Fruit fly (Drosophila melanogaster) whole organism, embryonic: Measurements from ENCODE around the gene CG11454.

ENCODE experiments used
- Aef1 ChIP-seq: fragments of 200-800 bp; sonication (Bioruptor generic); IDR thresholded peaks from 3 replicates; pipeline ENCODE4 v1.3.6; 2022; ENCODE audit warnings: missing biosample characterization, missing genetic modification characterization
- Bgb ChIP-seq: fragments of 200-800 bp; sonication (Bioruptor generic); IDR thresholded peaks from 2 replicates; pipeline ENCODE4 v1.3.6; 2022; ENCODE audit warnings: missing biosample characterization, missing genetic modification characterization; ENCODE audit not compliant: partially characterized antibody
- CG10147 ChIP-seq: fragments of 200-800 bp; sonication (Bioruptor generic); optimal IDR thresholded peaks from 2 replicates; lab custom pipeline; 2019; ENCODE audit warnings: missing biosample characterization, mild to moderate bottlenecking, missing genetic modification characterization, moderate library complexity
- CG10321 ChIP-seq: fragments of 200-800 bp; sonication (Bioruptor generic); IDR thresholded peaks from 2 replicates; pipeline ENCODE4 v1.3.6; 2022; ENCODE audit warnings: missing biosample characterization, missing genetic modification characterization
- CG10431 ChIP-seq: fragments of 200-800 bp; sonication (Bioruptor generic); optimal IDR thresholded peaks from 3 replicates; lab custom pipeline; 2018; ENCODE audit warnings: missing biosample characterization, mild to moderate bottlenecking, missing genetic modification characterization
- CG10543 ChIP-seq: fragments of 200-800 bp; sonication (Bioruptor generic); optimal IDR thresholded peaks from 3 replicates; lab custom pipeline; 2017; ENCODE audit warnings: missing biosample characterization, mild to moderate bottlenecking, missing genetic modification characterization, moderate library complexity
- CG12104 ChIP-seq: fragments of 200-800 bp; sonication (Bioruptor generic); optimal IDR thresholded peaks from 3 replicates; lab custom pipeline; 2016; ENCODE audit warnings: missing biosample characterization, missing genetic modification characterization
- CG13296 ChIP-seq: fragments of 200-800 bp; sonication (Bioruptor generic); optimal IDR thresholded peaks from 3 replicates; lab custom pipeline; 2018; ENCODE audit warnings: missing biosample characterization, mild to moderate bottlenecking, missing genetic modification characterization
- CG15514 ChIP-seq: fragments of 200-800 bp; sonication (Bioruptor generic); optimal IDR thresholded peaks from 3 replicates; lab custom pipeline; 2017; ENCODE audit warnings: missing biosample characterization, missing genetic modification characterization, mild to moderate bottlenecking, moderate library complexity, missing genetic modification reagents
- CG15696 ChIP-seq: fragments of 200-800 bp; sonication (Bioruptor generic); optimal IDR thresholded peaks from 2 replicates; lab custom pipeline; 2019; ENCODE audit warnings: missing biosample characterization, mild to moderate bottlenecking, missing genetic modification characterization, moderate library complexity
- CG31224 ChIP-seq: fragments of 200-800 bp; sonication (Bioruptor generic); IDR thresholded peaks from 2 replicates; pipeline ENCODE4 v1.3.6; 2022; ENCODE audit warnings: missing biosample characterization, missing genetic modification characterization
- CG34376 ChIP-seq: fragments of 200-800 bp; sonication (Bioruptor generic); optimal IDR thresholded peaks from 2 replicates; lab custom pipeline; 2018; ENCODE audit warnings: missing biosample characterization, mild to moderate bottlenecking, missing genetic modification characterization
- CG3847 ChIP-seq: fragments of 200-800 bp; sonication (Bioruptor generic); IDR thresholded peaks from 2 replicates; pipeline ENCODE4 v1.3.6; 2022; ENCODE audit warnings: missing biosample characterization, missing genetic modification characterization
- CG7271 ChIP-seq: fragments of 200-800 bp; sonication (Bioruptor generic); optimal IDR thresholded peaks from 2 replicates; lab custom pipeline; 2018; ENCODE audit warnings: missing biosample characterization, mild to moderate bottlenecking, missing genetic modification characterization, moderate library complexity
- CG7963 ChIP-seq: fragments of 200-800 bp; sonication (Bioruptor generic); IDR thresholded peaks from 3 replicates; pipeline ENCODE4 v1.3.6; 2022; ENCODE audit warnings: missing biosample characterization, missing genetic modification characterization; ENCODE audit not compliant: partially characterized antibody
- CTCF ChIP-seq: fragments of 200-800 bp; sonication (Bioruptor generic); optimal IDR thresholded peaks from 2 replicates; lab custom pipeline; 2017; ENCODE audit warnings: missing biosample characterization, mild to moderate bottlenecking, missing genetic modification characterization, moderate library complexity
- Dad ChIP-seq: fragments of 200-800 bp; sonication (Bioruptor generic); optimal IDR thresholded peaks from 3 replicates; lab custom pipeline; 2016; ENCODE audit warnings: missing biosample characterization, missing genetic modification characterization
- H2.0 ChIP-seq: fragments of 200-800 bp; sonication (Bioruptor generic); IDR thresholded peaks from 2 replicates; pipeline ENCODE4 v1.3.6; 2022; ENCODE audit warnings: missing biosample characterization, missing genetic modification characterization
- HmgD ChIP-seq: fragments of 200-800 bp; sonication (Bioruptor generic); optimal IDR thresholded peaks from 3 replicates; lab custom pipeline; 2016; ENCODE audit warnings: missing biosample characterization, missing genetic modification characterization
- HmgZ ChIP-seq: fragments of 200-800 bp; sonication (Bioruptor generic); optimal IDR thresholded peaks from 2 replicates; lab custom pipeline; 2018; ENCODE audit warnings: missing biosample characterization, mild to moderate bottlenecking, missing genetic modification characterization
- Lhr ChIP-seq: fragments of 200-800 bp; sonication (Bioruptor generic); optimal IDR thresholded peaks from 3 replicates; lab custom pipeline; 2017; ENCODE audit warnings: mild to moderate bottlenecking, missing biosample characterization, missing genetic modification reagents, missing genetic modification characterization
- MESR4 ChIP-seq: fragments of 200-800 bp; sonication (Bioruptor generic); optimal IDR thresholded peaks from 2 replicates; lab custom pipeline; 2018; ENCODE audit warnings: missing biosample characterization, mild to moderate bottlenecking, missing genetic modification characterization, moderate library complexity
- Nf-YA ChIP-seq: fragments of 200-800 bp; sonication (Bioruptor generic); IDR thresholded peaks from 2 replicates; pipeline ENCODE4 v1.3.6; 2022; ENCODE audit warnings: missing biosample characterization, missing genetic modification characterization
- Nf-YC ChIP-seq: fragments of 200-800 bp; optimal IDR thresholded peaks from 3 replicates; lab custom pipeline; 2019; ENCODE audit warnings: missing biosample characterization, mild to moderate bottlenecking, missing genetic modification characterization, moderate library complexity
- Oli ChIP-seq: fragments of 200-800 bp; sonication (Bioruptor generic); optimal IDR thresholded peaks from 2 replicates; lab custom pipeline; 2018; ENCODE audit warnings: missing biosample characterization, mild to moderate bottlenecking, missing genetic modification characterization, moderate library complexity
- Optix ChIP-seq: fragments of 200-800 bp; sonication (Bioruptor generic); IDR thresholded peaks from 3 replicates; pipeline ENCODE4 v1.3.6; 2022; ENCODE audit warnings: missing biosample characterization, missing genetic modification characterization
- Six4 ChIP-seq: fragments of 200-800 bp; sonication (Bioruptor generic); optimal IDR thresholded peaks from 2 replicates; lab custom pipeline; 2016; ENCODE audit warnings: missing biosample characterization, missing genetic modification characterization
- Taf1 ChIP-seq: fragments of 200-800 bp; sonication (Bioruptor generic); IDR thresholded peaks from 2 replicates; pipeline ENCODE4 v1.3.6; 2022; ENCODE audit warnings: missing biosample characterization, missing genetic modification characterization
- al ChIP-seq: fragments of 200-800 bp; sonication (Bioruptor generic); IDR thresholded peaks from 2 replicates; pipeline ENCODE4 v1.3.6; 2022; ENCODE audit warnings: missing biosample characterization, missing genetic modification characterization
- danr ChIP-seq: fragments of 200-800 bp; sonication (Bioruptor generic); IDR thresholded peaks from 2 replicates; pipeline ENCODE4 v1.3.6; 2022; ENCODE audit warnings: missing biosample characterization, missing genetic modification characterization
- ftz-f1 ChIP-seq: fragments of 200-800 bp; sonication (Bioruptor generic); optimal IDR thresholded peaks from 2 replicates; lab custom pipeline; 2016; ENCODE audit warnings: missing biosample characterization, missing genetic modification characterization
- hb ChIP-seq: fragments of 200-800 bp; sonication (Bioruptor generic); IDR thresholded peaks from 3 replicates; pipeline ENCODE4 v1.3.6; 2022; ENCODE audit warnings: missing biosample characterization, missing genetic modification characterization; ENCODE audit not compliant: partially characterized antibody
- lov ChIP-seq, 2 experiments: fragments of 200-800 bp in 1 of 2; fragments of >200 bp in 1 of 2; sonication (Bioruptor generic) in 1 of 2; IDR thresholded peaks in 1 of 2; optimal IDR thresholded peaks in 1 of 2; 2 replicates in 1 of 2; 3 replicates in 1 of 2; pipeline versions ENCODE4 v1.3.6 to Lab custom; 2017 to 2022; ENCODE audit warnings: missing biosample characterization in 1 of 2, missing genetic modification characterization in 1 of 2
- mirr ChIP-seq: fragments of 200-800 bp; sonication (Bioruptor generic); optimal IDR thresholded peaks from 3 replicates; lab custom pipeline; 2018; ENCODE audit warnings: missing biosample characterization, mild to moderate bottlenecking, missing genetic modification characterization
- oc ChIP-seq: fragments of 200-800 bp; sonication (Bioruptor generic); optimal IDR thresholded peaks from 2 replicates; lab custom pipeline; 2018; ENCODE audit warnings: missing biosample characterization, mild to moderate bottlenecking, missing genetic modification characterization, moderate library complexity
- sd ChIP-seq: fragments of 200-800 bp; sonication (Bioruptor generic); optimal IDR thresholded peaks from 3 replicates; lab custom pipeline; 2018; ENCODE audit warnings: missing biosample characterization, mild to moderate bottlenecking, missing genetic modification characterization, moderate library complexity
- ssp ChIP-seq: fragments of 200-800 bp; sonication (Bioruptor generic); IDR thresholded peaks from 2 replicates; pipeline ENCODE4 v1.3.6; 2022; ENCODE audit warnings: missing biosample characterization, missing genetic modification characterization
- tgo ChIP-seq: fragments of 200-800 bp; sonication (Bioruptor generic); IDR thresholded peaks from 3 replicates; pipeline ENCODE4 v1.3.6; 2022; ENCODE audit warnings: missing biosample characterization, missing genetic modification characterization
- tna ChIP-seq: fragments of 200-800 bp; sonication (Bioruptor generic); IDR thresholded peaks from 2 replicates; pipeline ENCODE4 v1.3.6; 2022; ENCODE audit warnings: missing biosample characterization, missing genetic modification characterization; ENCODE audit not compliant: partially characterized antibody
- tx ChIP-seq: fragments of 200-800 bp; sonication (Bioruptor generic); optimal IDR thresholded peaks from 2 replicates; lab custom pipeline; 2016; ENCODE audit warnings: missing biosample characterization, missing genetic modification characterization

The CG11454 gene

DNA sequence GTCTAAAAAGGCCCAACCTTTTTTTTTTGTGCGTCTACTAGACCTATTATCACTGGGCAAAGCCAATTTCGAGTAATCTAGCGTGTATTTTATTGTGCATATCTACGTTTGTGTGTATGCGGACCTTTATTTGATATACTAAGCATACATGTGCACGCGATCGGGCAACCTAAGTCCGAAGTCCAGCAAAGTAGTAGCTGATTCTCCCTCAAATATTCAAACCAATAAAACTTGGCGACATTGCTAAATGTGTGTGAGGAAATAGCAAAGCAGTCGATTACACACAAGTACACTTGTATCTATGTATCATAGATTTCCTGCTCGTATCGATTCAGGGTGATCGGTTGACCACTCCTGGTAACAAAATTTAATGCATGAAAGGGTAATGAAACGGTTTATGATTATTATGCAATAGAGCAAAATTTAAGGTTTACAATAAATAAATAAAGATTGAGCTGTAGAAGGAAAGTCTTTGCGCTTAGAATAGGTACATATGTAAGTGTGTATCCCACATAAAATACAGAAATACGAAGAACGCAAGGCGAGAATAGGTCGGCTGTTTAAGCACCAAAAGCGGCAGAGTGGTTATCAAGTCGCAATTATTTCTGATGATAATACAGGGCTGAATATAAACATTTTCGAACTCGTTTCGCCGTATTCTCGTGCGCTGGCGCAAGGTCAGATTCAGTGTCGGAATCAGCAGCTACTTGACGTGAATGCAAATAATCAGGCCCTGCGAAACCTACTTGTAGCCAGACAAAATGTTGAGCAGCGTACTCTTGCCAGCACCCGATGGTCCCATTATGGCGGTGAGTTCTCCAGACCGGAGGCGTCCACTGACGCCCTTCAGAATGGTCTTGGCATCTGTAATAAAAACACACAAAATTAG lies 17.5 kb upstream of the CG11454 start (continued):
- TF ChIP-seq CG7963 (GFP tag; lab: Robert Waterston, UW): no peak
- TF ChIP-seq HmgD (GFP tag; lab: Kevin White, UChicago): no peak
- TF ChIP-seq CG31224 (GFP tag; lab: Robert Waterston, UW): no peak
- TF ChIP-seq lov (optimal IDR thresholded peaks at IDR 0.05; lab: Kevin White, UChicago): no peak
- no peak for TF ChIP-seq lov (GFP tag; IDR thresholded peaks at IDR 0.05; lab: Robert Waterston, UW)
- no peak for TF ChIP-seq Lhr (GFP tag; lab: Kevin White, UChicago)
- no peak for TF ChIP-seq hb (GFP tag; lab: Robert Waterston, UW)
- no peak for TF ChIP-seq Bgb (GFP tag; lab: Robert Waterston, UW)
- TF ChIP-seq CG7271 (tag; lab: Kevin White, UChicago): no peak
- no peak for TF ChIP-seq CG12104 (GFP tag; lab: Kevin White, UChicago)
- no peak for TF ChIP-seq MESR4
- no peak for TF ChIP-seq Aef1
- TF ChIP-seq CG15514 (GFP tag; lab: Kevin White, UChicago): peak; percentile 21
- no peak for TF ChIP-seq CG15696 (tag; lab: Kevin White, UChicago)
- no peak for TF ChIP-seq HmgZ (tag; lab: Kevin White, UChicago)
- no peak for TF ChIP-seq Taf1
- no peak for TF ChIP-seq ssp (GFP tag; lab: Robert Waterston, UW)
- peak; percentile 84 for TF ChIP-seq CG34376 (GFP tag; lab: Kevin White, UChicago)
- no peak for TF ChIP-seq H2.0 (GFP tag; lab: Robert Waterston, UW)
- no peak for TF ChIP-seq Oli
- TF ChIP-seq CG10147 (GFP tag; lab: Kevin White, UChicago): no peak
- TF ChIP-seq CG10431: no peak
- peak; percentile 34 for TF ChIP-seq ftz-f1 (GFP tag; lab: Kevin White, UChicago)
- TF ChIP-seq oc (tag; lab: Kevin White, UChicago): no peak
- TF ChIP-seq Dad: no peak
- no peak for TF ChIP-seq Nf-YC
- TF ChIP-seq mirr (GFP tag; lab: Kevin White, UChicago): peak; percentile 90
- no peak for TF ChIP-seq Optix (GFP tag; lab: Robert Waterston, UW)
- no peak for TF ChIP-seq Nf-YA (GFP tag; lab: Robert Waterston, UW)
- TF ChIP-seq CG10543 (GFP tag; lab: Kevin White, UChicago): peak; percentile 25
- TF ChIP-seq al (GFP tag; lab: Robert Waterston, UW): no peak
- TF ChIP-seq CG13296: peak; percentile 59
- TF ChIP-seq CTCF (GFP tag; lab: Kevin White, UChicago): peak; percentile 12
- no peak for TF ChIP-seq tx
- no peak for TF ChIP-seq danr (GFP tag; lab: Robert Waterston, UW)
- TF ChIP-seq sd (tag; lab: Kevin White, UChicago): peak; percentile 40
- TF ChIP-seq Six4 (GFP tag; lab: Kevin White, UChicago): no peak
- no peak for TF ChIP-seq tgo (GFP tag; lab: Robert Waterston, UW)
- TF ChIP-seq tna (GFP tag; lab: Robert Waterston, UW): no peak
- no peak for TF ChIP-seq CG3847 (GFP tag; lab: Robert Waterston, UW)
- TF ChIP-seq CG10321: no peak
